Fruit fly (Drosophila melanogaster): ENCODE data around the gene nerfin-2.

DNA sequence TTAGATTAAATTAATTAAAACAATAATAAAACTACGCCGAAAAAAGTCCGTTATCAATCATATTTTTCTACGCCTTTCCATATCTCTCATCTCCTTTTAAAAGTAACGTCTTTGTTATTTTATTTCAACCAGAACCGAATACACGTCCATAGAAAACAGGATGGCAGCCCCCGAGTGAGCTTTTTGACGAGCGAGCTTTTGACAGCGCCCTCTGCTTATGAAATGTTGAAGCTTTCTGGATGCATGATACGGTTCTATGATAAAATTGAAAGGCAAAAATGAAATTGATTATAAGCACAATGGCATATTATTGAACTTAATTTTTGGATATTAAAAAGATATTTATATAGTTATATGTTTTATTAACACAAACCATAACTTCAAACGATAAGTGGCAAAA lies 5.7 kb downstream of the nerfin-2 start:
- no peak for TF ChIP-seq CG6792 (GFP tag; optimal IDR thresholded peaks at IDR 0.05)
- no peak for TF ChIP-seq CG7368 (GFP tag; optimal IDR thresholded peaks at IDR 0.05)
- no peak for TF ChIP-seq Hr38 (GFP tag; optimal IDR thresholded peaks at IDR 0.05)
- TF ChIP-seq Ets21C (GFP tag; optimal IDR thresholded peaks at IDR 0.05): no peak

Measured in whole organism, prepupa.